Fruit fly (Drosophila melanogaster) whole organism, embryonic: Measurements from ENCODE around the gene CG6409.

ENCODE experiments used
- Asciz ChIP-seq: fragments of 200-800 bp; sonication (Bioruptor generic); optimal IDR thresholded peaks from 2 replicates; lab custom pipeline; 2017; ENCODE audit warnings: missing biosample characterization, mild to moderate bottlenecking, missing genetic modification characterization, missing genetic modification reagents
- Atf-2 ChIP-seq: fragments of 200-800 bp; sonication (Bioruptor generic); optimal IDR thresholded peaks from 2 replicates; lab custom pipeline; 2016; ENCODE audit warnings: missing biosample characterization, missing genetic modification characterization
- CG10979 ChIP-seq: fragments of 200-800 bp; sonication (Bioruptor generic); optimal IDR thresholded peaks from 2 replicates; lab custom pipeline; 2018; ENCODE audit warnings: missing biosample characterization, mild to moderate bottlenecking, missing genetic modification characterization, moderate library complexity
- CG11398 ChIP-seq: fragments of 200-800 bp; sonication (Bioruptor generic); optimal IDR thresholded peaks from 2 replicates; lab custom pipeline; 2016; ENCODE audit warnings: missing biosample characterization, missing genetic modification characterization
- CG11696 ChIP-seq: fragments of 200-800 bp; sonication (Bioruptor generic); IDR thresholded peaks from 2 replicates; pipeline ENCODE4 v1.3.6; 2022; ENCODE audit warnings: missing biosample characterization, missing genetic modification characterization
- CG12071 ChIP-seq: fragments of 200-800 bp; sonication (Bioruptor generic); optimal IDR thresholded peaks from 3 replicates; lab custom pipeline; 2018; ENCODE audit warnings: missing biosample characterization, mild to moderate bottlenecking, missing genetic modification characterization
- CG12659 ChIP-seq: fragments of 200-800 bp; sonication (Bioruptor generic); optimal IDR thresholded peaks from 3 replicates; lab custom pipeline; 2017; ENCODE audit warnings: mild to moderate bottlenecking, missing biosample characterization, missing genetic modification reagents, missing genetic modification characterization
- CG14667 ChIP-seq: fragments of 200-800 bp; sonication (Bioruptor generic); IDR thresholded peaks from 2 replicates; pipeline ENCODE4 v1.3.6; 2022; ENCODE audit warnings: missing biosample characterization, missing genetic modification characterization
- CG1647 ChIP-seq: fragments of 200-800 bp; sonication (Bioruptor generic); optimal IDR thresholded peaks from 3 replicates; lab custom pipeline; 2016; ENCODE audit warnings: missing biosample characterization, missing genetic modification characterization
- CG17912 ChIP-seq: fragments of 200-800 bp; sonication (Bioruptor generic); optimal IDR thresholded peaks from 2 replicates; lab custom pipeline; 2018; ENCODE audit warnings: missing biosample characterization, mild to moderate bottlenecking, missing genetic modification characterization
- CG18262 ChIP-seq: fragments of 200-800 bp; optimal IDR thresholded peaks from 3 replicates; lab custom pipeline; 2019; ENCODE audit warnings: missing biosample characterization, mild to moderate bottlenecking, missing genetic modification characterization, moderate library complexity
- CG2875 ChIP-seq: fragments of 200-800 bp; sonication (Bioruptor generic); optimal IDR thresholded peaks from 2 replicates; lab custom pipeline; 2017; ENCODE audit warnings: missing biosample characterization, mild to moderate bottlenecking, missing genetic modification characterization, missing genetic modification reagents
- CG31224 ChIP-seq: fragments of 200-800 bp; sonication (Bioruptor generic); IDR thresholded peaks from 2 replicates; pipeline ENCODE4 v1.3.6; 2022; ENCODE audit warnings: missing biosample characterization, missing genetic modification characterization
- CG34422 ChIP-seq: fragments of 200-800 bp; sonication (Bioruptor generic); IDR thresholded peaks from 3 replicates; pipeline ENCODE4 v1.3.6; 2022; ENCODE audit warnings: missing biosample characterization, missing genetic modification characterization
- CG42726 ChIP-seq: fragments of 200-800 bp; sonication (Bioruptor generic); IDR thresholded peaks from 2 replicates; pipeline ENCODE4 v1.3.6; 2022; ENCODE audit warnings: missing biosample characterization, missing genetic modification characterization; ENCODE audit not compliant: partially characterized antibody
- CG4854 ChIP-seq: fragments of 200-800 bp; sonication (Bioruptor generic); optimal IDR thresholded peaks from 2 replicates; lab custom pipeline; 2016; ENCODE audit warnings: missing biosample characterization, missing genetic modification characterization, inconsistent platforms
- CG5245 ChIP-seq: fragments of 200-800 bp; sonication (Bioruptor generic); optimal IDR thresholded peaks from 3 replicates; lab custom pipeline; 2016; ENCODE audit warnings: missing biosample characterization, missing genetic modification characterization
- CG7786 ChIP-seq: fragments of 200-800 bp; sonication (Bioruptor generic); optimal IDR thresholded peaks from 2 replicates; lab custom pipeline; 2016; ENCODE audit warnings: missing biosample characterization, missing genetic modification characterization
- CG9876 ChIP-seq: fragments of 200-800 bp; sonication (Bioruptor generic); optimal IDR thresholded peaks from 2 replicates; lab custom pipeline; 2016; ENCODE audit warnings: missing biosample characterization, missing genetic modification characterization
- CoRest ChIP-seq: fragments of 200-800 bp; sonication (Bioruptor generic); optimal IDR thresholded peaks from 3 replicates; lab custom pipeline; 2018; ENCODE audit warnings: missing biosample characterization, mild to moderate bottlenecking, missing genetic modification characterization, moderate library complexity
- Dll ChIP-seq: fragments of 200-800 bp; sonication (Bioruptor generic); IDR thresholded peaks from 4 replicates; pipeline ENCODE4 v1.3.6; 2022; ENCODE audit warnings: missing biosample characterization, missing genetic modification characterization; ENCODE audit not compliant: partially characterized antibody
- Fer2 ChIP-seq: fragments of 200-800 bp; sonication (Bioruptor generic); optimal IDR thresholded peaks from 2 replicates; lab custom pipeline; 2018; ENCODE audit warnings: missing biosample characterization, mild to moderate bottlenecking, missing genetic modification characterization, moderate library complexity
- Fer3 ChIP-seq: fragments of 200-800 bp; sonication (Bioruptor generic); optimal IDR thresholded peaks from 2 replicates; lab custom pipeline; 2018; ENCODE audit warnings: missing biosample characterization, mild to moderate bottlenecking, missing genetic modification characterization, moderate library complexity
- H2.0 ChIP-seq: fragments of 200-800 bp; sonication (Bioruptor generic); IDR thresholded peaks from 2 replicates; pipeline ENCODE4 v1.3.6; 2022; ENCODE audit warnings: missing biosample characterization, missing genetic modification characterization
- HHEX ChIP-seq: fragments of 200-800 bp; sonication (Bioruptor generic); optimal IDR thresholded peaks from 3 replicates; lab custom pipeline; 2017; ENCODE audit warnings: missing biosample characterization, mild to moderate bottlenecking, missing genetic modification characterization, missing genetic modification reagents
- Hand ChIP-seq: fragments of 200-800 bp; sonication (Bioruptor generic); optimal IDR thresholded peaks from 2 replicates; lab custom pipeline; 2017; ENCODE audit warnings: mild to moderate bottlenecking, missing biosample characterization, missing genetic modification reagents, missing genetic modification characterization
- MESR4 ChIP-seq: fragments of 200-800 bp; sonication (Bioruptor generic); optimal IDR thresholded peaks from 2 replicates; lab custom pipeline; 2018; ENCODE audit warnings: missing biosample characterization, mild to moderate bottlenecking, missing genetic modification characterization, moderate library complexity
- NFAT ChIP-seq: fragments of 200-800 bp; sonication (Bioruptor generic); IDR thresholded peaks from 2 replicates; pipeline ENCODE4 v1.3.6; 2022; ENCODE audit warnings: missing biosample characterization, missing genetic modification characterization
- Taf1 ChIP-seq: fragments of 200-800 bp; sonication (Bioruptor generic); IDR thresholded peaks from 2 replicates; pipeline ENCODE4 v1.3.6; 2022; ENCODE audit warnings: missing biosample characterization, missing genetic modification characterization
- Trl ChIP-seq, 3 experiments: fragments of >200 bp in 2 of 3; fragments of 200-800 bp in 1 of 3; sonication (Bioruptor generic) in 1 of 3; optimal IDR thresholded peaks; 2 replicates in 1 of 3; 3 replicates in 2 of 3; lab custom pipeline; 2016 to 2017; ENCODE audit warnings: missing biosample characterization in 1 of 3, missing genetic modification characterization in 1 of 3
- Usf ChIP-seq: fragments of 200-800 bp; sonication (Bioruptor generic); optimal IDR thresholded peaks from 2 replicates; lab custom pipeline; 2017; ENCODE audit warnings: missing genotype, missing biosample characterization, missing genetic modification characterization
- bcd ChIP-seq: fragments of 200-800 bp; sonication (Bioruptor generic); optimal IDR thresholded peaks from 2 replicates; lab custom pipeline; 2017; ENCODE audit warnings: missing biosample characterization, mild to moderate bottlenecking, missing genetic modification characterization
- chn ChIP-seq: fragments of 200-800 bp; sonication (Bioruptor generic); optimal IDR thresholded peaks from 2 replicates; lab custom pipeline; 2016; ENCODE audit warnings: missing biosample characterization, missing genetic modification characterization
- croc ChIP-seq: fragments of 200-800 bp; sonication (Bioruptor generic); conservative IDR thresholded peaks from 3 replicates; pipeline ENCODE4 v1.3.6; 2022; ENCODE audit warnings: missing biosample characterization, missing genetic modification characterization
- danr ChIP-seq: fragments of 200-800 bp; sonication (Bioruptor generic); IDR thresholded peaks from 2 replicates; pipeline ENCODE4 v1.3.6; 2022; ENCODE audit warnings: missing biosample characterization, missing genetic modification characterization
- dysf ChIP-seq: fragments of 200-800 bp; sonication (Bioruptor generic); IDR thresholded peaks from 3 replicates; pipeline ENCODE4 v1.3.6; 2022; ENCODE audit warnings: missing biosample characterization, missing genetic modification characterization
- fd102C ChIP-seq: fragments of 200-800 bp; sonication (Bioruptor generic); optimal IDR thresholded peaks from 2 replicates; lab custom pipeline; 2018; ENCODE audit warnings: missing biosample characterization, mild to moderate bottlenecking, missing genetic modification characterization, moderate library complexity
- ham ChIP-seq: fragments of 200-800 bp; sonication (Bioruptor generic); IDR thresholded peaks from 2 replicates; pipeline ENCODE4 v1.3.6; 2022; ENCODE audit warnings: missing biosample characterization, missing genetic modification characterization
- kni ChIP-seq: fragments of 200-800 bp; sonication (Bioruptor generic); optimal IDR thresholded peaks from 3 replicates; lab custom pipeline; 2017; ENCODE audit warnings: mild to moderate bottlenecking, missing biosample characterization, missing genetic modification reagents, missing genetic modification characterization
- maf-S ChIP-seq: fragments of 200-800 bp; sonication (Bioruptor generic); optimal IDR thresholded peaks from 2 replicates; lab custom pipeline; 2016; ENCODE audit warnings: missing biosample characterization, missing genetic modification characterization
- pan ChIP-seq, 4 experiments: fragments of >200 bp in 3 of 4; fragments of 200-800 bp in 1 of 4; sonication (Bioruptor generic) in 1 of 4; optimal IDR thresholded peaks in 3 of 4; IDR thresholded peaks in 1 of 4; 2 replicates each; pipeline versions ENCODE4 v1.3.6 to Lab custom; 2017 to 2022; ENCODE audit warnings: missing biosample characterization in 2 of 4, missing genetic modification characterization in 2 of 4, mixed read lengths in 1 of 4
- phol ChIP-seq: fragments of 200-800 bp; sonication (Bioruptor generic); optimal IDR thresholded peaks from 3 replicates; lab custom pipeline; 2018; ENCODE audit warnings: missing biosample characterization, mild to moderate bottlenecking, missing genetic modification characterization, moderate library complexity
- psq ChIP-seq: fragments of 200-800 bp; sonication (Bioruptor generic); optimal IDR thresholded peaks from 2 replicates; lab custom pipeline; 2017; ENCODE audit warnings: missing biosample characterization, missing genetic modification characterization
- sens-2 ChIP-seq: fragments of 200-800 bp; sonication (Bioruptor generic); IDR thresholded peaks from 2 replicates; pipeline ENCODE4 v1.3.6; 2022; ENCODE audit warnings: missing biosample characterization, missing genetic modification characterization
- sqz ChIP-seq: fragments of 200-800 bp; sonication (Bioruptor generic); optimal IDR thresholded peaks from 3 replicates; lab custom pipeline; 2018; ENCODE audit warnings: missing biosample characterization, mild to moderate bottlenecking, missing genetic modification characterization
- tap ChIP-seq: fragments of 200-800 bp; optimal IDR thresholded peaks from 3 replicates; lab custom pipeline; 2019; ENCODE audit warnings: missing biosample characterization, mild to moderate bottlenecking, missing genetic modification characterization, moderate library complexity
- vvl ChIP-seq: fragments of 200-800 bp; sonication (Bioruptor generic); IDR thresholded peaks from 2 replicates; pipeline ENCODE4 v1.3.6; 2022; ENCODE audit warnings: missing biosample characterization, missing genetic modification characterization
- zen2 ChIP-seq: fragments of 200-800 bp; sonication (Bioruptor generic); IDR thresholded peaks from 3 replicates; pipeline ENCODE4 v1.3.6; 2022; ENCODE audit warnings: missing biosample characterization, missing genetic modification characterization; ENCODE audit not compliant: partially characterized antibody

Gene CG6409

dm6 chr3L:10855419-10856213 is 26.6 kb downstream of the CG6409 start (continued):
- TF ChIP-seq maf-S (GFP tag; lab: Kevin White, UChicago): no peak
- TF ChIP-seq Taf1: peak; percentile 56
- TF ChIP-seq NFAT (GFP tag; lab: Robert Waterston, UW): no peak
- TF ChIP-seq CG5245 (GFP tag; lab: Kevin White, UChicago): peak; percentile 57
- peak; percentile 0 for TF ChIP-seq CG17912
- TF ChIP-seq pan (optimal IDR thresholded peaks at IDR 0.05; lab: Kevin White, UChicago): no peak
- TF ChIP-seq pan (GFP tag; optimal IDR thresholded peaks at IDR 0.05 in 1 of 2, IDR thresholded peaks at IDR 0.05 in 1 of 2): peak in 1 of 2 experiments; percentile 90
- TF ChIP-seq CG1647 (GFP tag; lab: Kevin White, UChicago): no peak
- TF ChIP-seq CG12071 (GFP tag; lab: Kevin White, UChicago): peak; percentile 26
- peak; percentile 72 for TF ChIP-seq H2.0 (GFP tag; lab: Robert Waterston, UW)
- TF ChIP-seq chn (GFP tag; lab: Kevin White, UChicago): no peak
- no peak for TF ChIP-seq CG4854 (GFP tag; lab: Kevin White, UChicago)
- no peak for TF ChIP-seq Atf-2 (GFP tag; lab: Kevin White, UChicago)
- peak; percentile 56 for TF ChIP-seq fd102C (GFP tag; lab: Kevin White, UChicago)
- TF ChIP-seq CG11696 (GFP tag; lab: Robert Waterston, UW): 0 out of 2 replicates have a peak, but pooled peaks have one; percentile 39
- TF ChIP-seq CG34422 (GFP tag; lab: Robert Waterston, UW): peak; percentile 78
- TF ChIP-seq Usf (GFP tag; lab: Kevin White, UChicago): peak; percentile 76
- TF ChIP-seq CoRest: peak; percentile 93
- TF ChIP-seq sens-2 (GFP tag; lab: Robert Waterston, UW): peak; percentile 72; the same call in 1 of the 2 replicates
- peak; percentile 86 for TF ChIP-seq HHEX (GFP tag; lab: Kevin White, UChicago)
- peak; percentile 89 for TF ChIP-seq dysf (GFP tag; lab: Robert Waterston, UW)
- TF ChIP-seq danr (GFP tag; lab: Robert Waterston, UW): peak; percentile 79
- TF ChIP-seq CG42726 (GFP tag; lab: Robert Waterston, UW): no peak
- TF ChIP-seq CG10979: peak; percentile 92
- TF ChIP-seq vvl (GFP tag; lab: Robert Waterston, UW): peak; percentile 90
- peak; percentile 63 for TF ChIP-seq CG31224
- TF ChIP-seq CG18262: peak; percentile 95
- TF ChIP-seq CG11398 (GFP tag; lab: Kevin White, UChicago): no peak
- TF ChIP-seq Fer2 (tag; lab: Kevin White, UChicago): peak; percentile 66
- peak; percentile 84 for TF ChIP-seq CG2875
- no peak for TF ChIP-seq zen2 (GFP tag; lab: Robert Waterston, UW)
- peak; percentile 5 for TF ChIP-seq kni (GFP tag; lab: Kevin White, UChicago)
- peak; percentile 92 for TF ChIP-seq phol (tag; lab: Kevin White, UChicago)
- TF ChIP-seq tap: peak; percentile 86
- TF ChIP-seq Dll (GFP tag; lab: Robert Waterston, UW): no peak
- peak; percentile 88 for TF ChIP-seq CG12659 (GFP tag; lab: Kevin White, UChicago)
- TF ChIP-seq croc (GFP tag; lab: Robert Waterston, UW): peak; percentile 93
- TF ChIP-seq ham (GFP tag; lab: Robert Waterston, UW): no peak
- peak; percentile 15 for TF ChIP-seq CG7786 (GFP tag; lab: Kevin White, UChicago)
- peak; percentile 82 for TF ChIP-seq Hand (GFP tag; lab: Kevin White, UChicago)
- peak; percentile 73 for TF ChIP-seq sqz (GFP tag; lab: Kevin White, UChicago)
- no peak; the same call in 1 of the 2 replicates for TF ChIP-seq CG14667 (GFP tag; lab: Robert Waterston, UW)
- peak; percentile 78 for TF ChIP-seq Fer3 (tag; lab: Kevin White, UChicago)
- TF ChIP-seq bcd (GFP tag; lab: Kevin White, UChicago): peak; percentile 87
- TF ChIP-seq psq (GFP tag; lab: Kevin White, UChicago): peak; percentile 27
- no peak for TF ChIP-seq MESR4 (GFP tag; lab: Kevin White, UChicago)
- peak; percentile 85 for TF ChIP-seq Asciz (GFP tag; lab: Kevin White, UChicago)
- TF ChIP-seq CG9876 (GFP tag; lab: Kevin White, UChicago): no peak
- no peak for TF ChIP-seq Trl (optimal IDR thresholded peaks at IDR 0.05; lab: Kevin White, UChicago)
- no peak for TF ChIP-seq Trl (GFP tag; optimal IDR thresholded peaks at IDR 0.05; lab: Kevin White, UChicago)
